Worm (Caenorhabditis elegans) whole organism, young adult: Measurements from ENCODE around the gene C35B1.9.
A peak's percentile ranks its signal among the peaks of the same experiment; 100 is the strongest.

Source experiments
- B0261.1 ChIP-seq: sonication (generic microtip); optimal IDR thresholded peaks from 2 replicates; lab custom pipeline; 2016; ENCODE audit warnings: mild to moderate bottlenecking, missing genetic modification characterization, moderate library complexity, missing compliant biosample characterization
- F23B12.7 ChIP-seq: sonication (generic microtip); optimal IDR thresholded peaks from 2 replicates; lab custom pipeline; 2017; ENCODE audit warnings: missing genetic modification characterization, mild to moderate bottlenecking, missing compliant biosample characterization, antibody characterized with exemption, moderate library complexity; ENCODE audit not compliant: insufficient read depth
- akir-1 ChIP-seq: fragments of 200-800 bp; sonication (Bioruptor generic); optimal IDR thresholded peaks from 2 replicates; lab custom pipeline; 2018; ENCODE audit warnings: mild to moderate bottlenecking, missing genetic modification characterization, moderate library complexity, missing compliant biosample characterization
- bed-1 ChIP-seq: fragments of 200-800 bp; sonication (Bioruptor generic); IDR thresholded peaks from 2 replicates; pipeline ENCODE4 v1.3.6; 2022; ENCODE audit warnings: missing genetic modification reagents, missing genetic modification characterization, missing compliant biosample characterization
- ccch-3 ChIP-seq: fragments of 200-800 bp; sonication (Bioruptor generic); optimal IDR thresholded peaks from 2 replicates; lab custom pipeline; 2018; ENCODE audit warnings: mild to moderate bottlenecking, missing genetic modification characterization, missing compliant biosample characterization
- ceh-91 ChIP-seq: fragments of 200-800 bp; sonication (Bioruptor generic); IDR thresholded peaks from 2 replicates; pipeline ENCODE4 v1.3.6; 2022; ENCODE audit warnings: missing genetic modification reagents, missing genetic modification characterization, missing compliant biosample characterization
- lin-54 ChIP-seq: fragments of 200-800 bp; sonication (Bioruptor generic); optimal IDR thresholded peaks from 2 replicates; lab custom pipeline; 2018; ENCODE audit warnings: mild to moderate bottlenecking, missing genetic modification characterization, missing compliant biosample characterization
- nfyb-1 ChIP-seq: fragments of 200-800 bp; sonication (Bioruptor generic); IDR thresholded peaks from 2 replicates; pipeline ENCODE4 v1.3.6; 2022; ENCODE audit warnings: missing genetic modification reagents, missing genetic modification characterization, missing compliant biosample characterization
- nhr-27 ChIP-seq: fragments of 200-800 bp; sonication (Bioruptor generic); optimal IDR thresholded peaks from 2 replicates; lab custom pipeline; 2018; ENCODE audit warnings: mild to moderate bottlenecking, missing genetic modification characterization, moderate library complexity, missing compliant biosample characterization
- nhr-80 ChIP-seq: sonication (generic microtip); optimal IDR thresholded peaks from 2 replicates; lab custom pipeline; 2016; ENCODE audit warnings: missing genetic modification characterization, missing compliant biosample characterization
- rec-8 ChIP-seq, 2 experiments: sonication (generic microtip); optimal IDR thresholded peaks; 2 replicates each; lab custom pipeline; 2016; ENCODE audit warnings: mild to moderate bottlenecking in 2 of 2, missing genetic modification characterization in 2 of 2, missing genetic modification reagents in 2 of 2, missing genotype in 2 of 2, missing biosample characterization in 1 of 2, missing compliant biosample characterization in 1 of 2, moderate library complexity in 1 of 2
- rpc-1 ChIP-seq, 2 experiments: fragments of 150-350 bp in 1 of 2; sonication (generic microtip) in 1 of 2; optimal IDR thresholded peaks; 2 replicates each; lab custom pipeline; 2014 to 2018; ENCODE audit warnings: missing biosample characterization in 1 of 2, missing genetic modification characterization in 1 of 2, missing genetic modification reagents in 1 of 2, missing genotype in 1 of 2
- tbp1 ChIP-seq: fragments of 200-800 bp; sonication (Bioruptor generic); optimal IDR thresholded peaks from 2 replicates; lab custom pipeline; 2018; ENCODE audit warnings: mild to moderate bottlenecking, missing genetic modification characterization, missing compliant biosample characterization

The C35B1.9 gene

ce11 chrIV:4034883-4035282 lies 45.9 kb downstream of the C35B1.9 start, which contains the start of gene hlh-30 (continued):
- TF ChIP-seq ccch-3 (GFP tag; lab: Kevin White, UChicago) (no peak), bed-1 (GFP tag; lab: Robert Waterston, UW) (no peak)

- TF ChIP-seq nhr-80 (tag; lab: Kevin White, UChicago) (peak; percentile 37), nhr-27 (tag; lab: Kevin White, UChicago) (no peak)
- TF ChIP-seq, all 124 proteins: peak for 1
Measured at ce11 chrIV:4033490-4033889, 47.3 kb downstream of the C35B1.9 start.

- TF ChIP-seq rec-8 (tag; optimal IDR thresholded peaks at IDR 0.05; lab: Kevin White, UChicago) (no peak), ceh-91 (GFP tag; lab: Robert Waterston, UW) (no peak), akir-1 (no peak)
Measured at ce11 chrIV:4032350-4032749, 48.4 kb downstream of the C35B1.9 start.

- TF ChIP-seq B0261.1 (tag; lab: Kevin White, UChicago): peak; percentile 47
- peak; percentile 31 for TF ChIP-seq lin-54
- peak; percentile 29 for TF ChIP-seq rpc-1 (optimal IDR thresholded peaks at IDR 0.05; lab: Kevin White, UChicago)
- peak; percentile 71 for TF ChIP-seq rpc-1 (tag; optimal IDR thresholded peaks at IDR 0.05; lab: Kevin White, UChicago)
- peak; percentile 81 for TF ChIP-seq tbp1
- TF ChIP-seq nfyb-1 (GFP tag; lab: Robert Waterston, UW): no peak
- TF ChIP-seq F23B12.7: no peak
Measured at ce11 chrIV:4030917-4031599, 49.7 kb downstream of the C35B1.9 start.
